Worm (Caenorhabditis elegans): ENCODE data around the gene abu-11.

ce11 chrII:237721-238120, 43.4 kb upstream of the abu-11 start, which contains the start of gene laat-1:
- TF ChIP-seq flt-1 (GFP tag; IDR thresholded peaks at IDR 0.05): no peak
- TF ChIP-seq ztf-29 (GFP tag; IDR thresholded peaks at IDR 0.05): no peak
- no peak for TF ChIP-seq med-1 (GFP tag; optimal IDR thresholded peaks at IDR 0.05; ENCODE audit: insufficient read depth)
- no peak for TF ChIP-seq cog-1 (tag; optimal IDR thresholded peaks at IDR 0.05)
- TF ChIP-seq ztf-23 (GFP tag; IDR thresholded peaks at IDR 0.05): no peak
- no peak for TF ChIP-seq ref-1 (GFP tag; conservative IDR thresholded peaks at IDR 0.05)
- no peak for TF ChIP-seq T22C8.4 (GFP tag; IDR thresholded peaks at IDR 0.05)
- TF ChIP-seq klf-2 (GFP tag; conservative IDR thresholded peaks at IDR 0.05): no peak
- TF ChIP-seq tab-1 (GFP tag; IDR thresholded peaks at IDR 0.05): no peak

Measured in whole organism, midembryonic.